Worm (Caenorhabditis elegans) whole organism, L4 larva: ENCODE data around the gene F27B10.1.

Experiments used
- F10B5.3 ChIP-seq: sonication (generic microtip); optimal IDR thresholded peaks from 2 replicates; lab custom pipeline; 2016; ENCODE audit warnings: mild to moderate bottlenecking, missing genetic modification characterization, missing compliant biosample characterization
- F37D6.2 ChIP-seq: sonication (generic microtip); optimal IDR thresholded peaks from 2 replicates; lab custom pipeline; 2016; ENCODE audit warnings: mild to moderate bottlenecking, missing genetic modification characterization, missing compliant biosample characterization
- R02D3.7 ChIP-seq: fragments of 150-350 bp; sonication (generic microtip); optimal IDR thresholded peaks from 3 replicates; lab custom pipeline; 2014; ENCODE audit warnings: missing biosample characterization, missing genetic modification characterization
- Y105C5A.15 ChIP-seq: fragments of 200-800 bp; sonication (Bioruptor generic); IDR thresholded peaks from 2 replicates; pipeline ENCODE4 v1.3.6; 2022; ENCODE audit warnings: missing genetic modification characterization, missing compliant biosample characterization
- Y48G9A.11 ChIP-seq: fragments of 200-800 bp; sonication (Bioruptor generic); IDR thresholded peaks from 2 replicates; pipeline ENCODE4 v1.3.6; 2022; ENCODE audit warnings: missing genetic modification reagents, missing genetic modification characterization, missing compliant biosample characterization
- Y5F2A.4 ChIP-seq: fragments of 200-800 bp; sonication (Bioruptor generic); optimal IDR thresholded peaks from 2 replicates; lab custom pipeline; 2018; ENCODE audit warnings: mild to moderate bottlenecking, missing genetic modification characterization, missing compliant biosample characterization
- Y75B8A.6 ChIP-seq: fragments of 200-800 bp; sonication (Bioruptor generic); IDR thresholded peaks from 2 replicates; pipeline ENCODE4 v1.3.6; 2022; ENCODE audit warnings: missing genetic modification reagents, missing genetic modification characterization, missing compliant biosample characterization
- ZK337.2 ChIP-seq: fragments of 200-800 bp; sonication (Bioruptor generic); IDR thresholded peaks from 2 replicates; pipeline ENCODE4 v1.3.6; 2022; ENCODE audit warnings: missing genetic modification reagents, missing genetic modification characterization, missing compliant biosample characterization
- ZK546.5 ChIP-seq, 2 experiments: sonication (generic microtip); optimal IDR thresholded peaks; 2 replicates each; lab custom pipeline; 2017; ENCODE audit warnings: missing biosample characterization in 2 of 2, missing genetic modification characterization in 2 of 2
- ama-1 ChIP-seq: fragments of 150-350 bp; optimal IDR thresholded peaks from 2 replicates; lab custom pipeline; 2014; ENCODE audit warnings: inconsistent platforms, mixed read lengths
- ceh-20 ChIP-seq: fragments of 200-800 bp; sonication (Bioruptor generic); IDR thresholded peaks from 2 replicates; pipeline ENCODE4 v1.3.6; 2022; ENCODE audit warnings: missing genetic modification reagents, missing genetic modification characterization, missing compliant biosample characterization
- ceh-44 ChIP-seq: fragments of 200-800 bp; sonication (Bioruptor generic); IDR thresholded peaks from 2 replicates; pipeline ENCODE4 v1.3.6; 2022; ENCODE audit warnings: missing genetic modification reagents, missing genetic modification characterization, missing compliant biosample characterization
- daf-12 ChIP-seq: fragments of 150-350 bp; optimal IDR thresholded peaks from 2 replicates; lab custom pipeline; 2014; ENCODE audit warnings: missing biosample characterization, missing genetic modification reagents, missing genetic modification characterization
- daf-16 ChIP-seq, 3 experiments: sonication (generic microtip); optimal IDR thresholded peaks; 2 replicates each; lab custom pipeline; 2016 to 2017; ENCODE audit warnings: missing genetic modification characterization in 3 of 3, missing genetic modification reagents in 3 of 3, mild to moderate bottlenecking in 2 of 3, missing compliant biosample characterization in 2 of 3, missing biosample characterization in 1 of 3, moderate library complexity in 1 of 3
- duxl-1 ChIP-seq: sonication (generic microtip); optimal IDR thresholded peaks from 2 replicates; lab custom pipeline; 2016; ENCODE audit warnings: mild to moderate bottlenecking, missing genetic modification characterization, moderate library complexity, missing compliant biosample characterization; ENCODE audit not compliant: poor library complexity
- dve-1 ChIP-seq: sonication (generic microtip); optimal IDR thresholded peaks from 2 replicates; lab custom pipeline; 2017; ENCODE audit warnings: antibody characterized with exemption, mild to moderate bottlenecking, missing genetic modification characterization, missing compliant biosample characterization; ENCODE audit not compliant: insufficient read depth
- hif-1 ChIP-seq, 2 experiments: sonication (generic microtip); optimal IDR thresholded peaks; 2 replicates each; lab custom pipeline; 2016 to 2017; ENCODE audit warnings: missing compliant biosample characterization in 2 of 2, missing genetic modification characterization in 2 of 2, missing genetic modification reagents in 2 of 2, missing genotype in 2 of 2, mild to moderate bottlenecking in 1 of 2
- hlh-30 ChIP-seq: sonication (generic microtip); optimal IDR thresholded peaks from 2 replicates; lab custom pipeline; 2017; ENCODE audit warnings: antibody characterized with exemption, mild to moderate bottlenecking, missing genetic modification characterization, missing compliant biosample characterization; ENCODE audit not compliant: insufficient read depth
- jun-1 ChIP-seq: fragments of 150-350 bp; optimal IDR thresholded peaks from 2 replicates; lab custom pipeline; 2014; ENCODE audit warnings: missing biosample characterization, missing genetic modification reagents, missing genetic modification characterization
- lim-7 ChIP-seq: fragments of 200-800 bp; sonication (Bioruptor generic); IDR thresholded peaks from 2 replicates; pipeline ENCODE4 v1.3.6; 2022; ENCODE audit warnings: missing genetic modification characterization, missing compliant biosample characterization
- lin-1 ChIP-seq: fragments of 200-800 bp; sonication (Bioruptor generic); IDR thresholded peaks from 2 replicates; pipeline ENCODE4 v1.3.6; 2022; ENCODE audit warnings: missing genetic modification reagents, missing genetic modification characterization, missing compliant biosample characterization
- lin-13 ChIP-seq: fragments of 150-350 bp; optimal IDR thresholded peaks from 2 replicates; lab custom pipeline; 2014; ENCODE audit warnings: missing biosample characterization, missing genetic modification reagents, missing genetic modification characterization
- mxl-2 ChIP-seq: fragments of 200-800 bp; sonication (Bioruptor generic); conservative IDR thresholded peaks from 2 replicates; pipeline ENCODE4 v1.3.6; 2022; ENCODE audit warnings: missing genetic modification reagents, missing genetic modification characterization, missing compliant biosample characterization
- nhr-237 ChIP-seq: sonication (generic microtip); optimal IDR thresholded peaks from 2 replicates; lab custom pipeline; 2017; ENCODE audit warnings: missing biosample characterization, missing genetic modification characterization
- nhr-28 ChIP-seq: fragments of 150-350 bp; optimal IDR thresholded peaks from 2 replicates; lab custom pipeline; 2014; ENCODE audit warnings: missing biosample characterization, missing genetic modification characterization
- nhr-41 ChIP-seq: fragments of 200-800 bp; sonication (Bioruptor generic); IDR thresholded peaks from 2 replicates; pipeline ENCODE4 v1.3.6; 2022; ENCODE audit warnings: missing genetic modification reagents, missing genetic modification characterization, missing compliant biosample characterization
- nhr-76 ChIP-seq: fragments of 150-350 bp; optimal IDR thresholded peaks from 2 replicates; lab custom pipeline; 2014; ENCODE audit warnings: missing biosample characterization, missing genetic modification characterization
- nhr-77 ChIP-seq: fragments of 150-350 bp; optimal IDR thresholded peaks from 2 replicates; lab custom pipeline; 2014; ENCODE audit warnings: missing biosample characterization, missing genetic modification characterization
- pha-4 ChIP-seq, 2 experiments: fragments of 150-350 bp in 1 of 2; fragments of 200-800 bp in 1 of 2; sonication (Bioruptor generic) in 1 of 2; IDR thresholded peaks in 1 of 2; optimal IDR thresholded peaks in 1 of 2; 2 replicates each; pipeline versions ENCODE4 v1.3.6 to Lab custom; 2014 to 2022; ENCODE audit warnings: missing genetic modification characterization in 2 of 2, missing genetic modification reagents in 2 of 2, missing biosample characterization in 1 of 2, missing compliant biosample characterization in 1 of 2
- php-3 ChIP-seq: fragments of 200-800 bp; sonication (Bioruptor generic); IDR thresholded peaks from 2 replicates; pipeline ENCODE4 v1.3.6; 2022; ENCODE audit warnings: missing genetic modification reagents, missing genetic modification characterization, missing compliant biosample characterization
- rbr-2 ChIP-seq: sonication (generic microtip); optimal IDR thresholded peaks from 2 replicates; lab custom pipeline; 2016; ENCODE audit warnings: missing genotype, missing genetic modification characterization, missing compliant biosample characterization
- spr-1 ChIP-seq: sonication (generic microtip); optimal IDR thresholded peaks from 2 replicates; lab custom pipeline; 2016; ENCODE audit warnings: mild to moderate bottlenecking, missing genetic modification characterization, missing compliant biosample characterization
- spr-3 ChIP-seq: fragments of 200-800 bp; sonication (Bioruptor generic); optimal IDR thresholded peaks from 2 replicates; lab custom pipeline; 2018; ENCODE audit warnings: mild to moderate bottlenecking, missing genetic modification characterization, missing compliant biosample characterization
- unc-62 ChIP-seq, 3 experiments: fragments of 150-350 bp in 1 of 3; sonication (generic microtip); optimal IDR thresholded peaks in 2 of 3; peaks in 1 of 3; 1 replicate in 1 of 3; 2 replicates in 2 of 3; lab custom pipeline; 2014 to 2017; ENCODE audit warnings: missing biosample characterization in 3 of 3, missing genetic modification characterization in 3 of 3, missing genetic modification reagents in 3 of 3, missing genotype in 1 of 3
- vab-7 ChIP-seq: fragments of 200-800 bp; sonication (Bioruptor generic); IDR thresholded peaks from 2 replicates; pipeline ENCODE4 v1.3.6; 2022; ENCODE audit warnings: missing genetic modification reagents, missing genetic modification characterization, missing compliant biosample characterization
- zag-1 ChIP-seq: fragments of 150-350 bp; optimal IDR thresholded peaks from 2 replicates; lab custom pipeline; 2014; ENCODE audit warnings: missing biosample characterization, missing genetic modification characterization
- ztf-7 ChIP-seq: fragments of 150-350 bp; optimal IDR thresholded peaks from 2 replicates; lab custom pipeline; 2014; ENCODE audit warnings: missing biosample characterization, missing genetic modification characterization

Gene F27B10.1

DNA sequence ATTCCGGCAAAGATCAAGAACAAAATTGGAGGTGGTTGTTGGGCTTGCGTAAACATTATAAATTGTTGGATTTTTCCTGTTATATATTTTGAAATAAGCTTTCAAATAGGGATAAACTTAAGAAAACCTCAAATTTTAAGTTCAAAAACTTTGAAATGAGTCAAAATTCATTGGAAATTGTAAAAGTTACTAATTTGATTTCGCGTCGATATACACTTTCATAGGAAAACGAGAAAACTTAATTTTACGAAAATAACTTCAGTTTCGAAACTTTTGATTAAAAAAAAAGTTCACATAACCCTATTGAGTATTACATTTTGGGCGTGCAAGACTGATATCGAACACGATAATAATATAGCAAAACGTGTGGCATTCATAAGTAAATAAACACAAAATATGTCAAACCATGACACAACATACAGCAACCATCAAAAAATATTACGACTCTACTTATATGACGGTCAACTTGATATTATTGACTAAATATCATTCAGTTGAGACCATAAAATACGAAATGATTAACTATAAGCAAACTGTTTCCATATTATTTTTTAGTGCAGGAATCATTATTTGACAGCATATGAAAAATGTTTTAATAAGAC is 23.8 kb downstream of the F27B10.1 start:
- TF ChIP-seq nhr-28 (tag; lab: Kevin White, UChicago), result peak; percentile 64
- no peak for TF ChIP-seq lin-13 (GFP tag; lab: Kevin White, UChicago)
- TF ChIP-seq Y105C5A.15 (GFP tag; lab: Robert Waterston, UW), result no peak
- TF ChIP-seq Y5F2A.4 (GFP tag; lab: Kevin White, UChicago), result no peak
- TF ChIP-seq nhr-41 (GFP tag; lab: Robert Waterston, UW), result no peak
- TF ChIP-seq R02D3.7, result no peak
- TF ChIP-seq daf-16 (GFP tag; optimal IDR thresholded peaks at IDR 0.05; lab: Kevin White, UChicago), result no peak
- peak; percentile 88 for TF ChIP-seq daf-16 (tag; optimal IDR thresholded peaks at IDR 0.05; lab: Kevin White, UChicago)
- no peak for TF ChIP-seq ZK546.5 (tag; optimal IDR thresholded peaks at IDR 0.05; lab: Kevin White, UChicago)
- TF ChIP-seq spr-1 (tag; lab: Kevin White, UChicago), result no peak
- TF ChIP-seq ZK337.2, result no peak
- TF ChIP-seq spr-3 (GFP tag; lab: Kevin White, UChicago), result no peak
- TF ChIP-seq F37D6.2, result no peak
- TF ChIP-seq zag-1 (tag; lab: Kevin White, UChicago), result no peak
- TF ChIP-seq duxl-1 (tag; lab: Kevin White, UChicago), result no peak
- TF ChIP-seq rbr-2, result no peak
- TF ChIP-seq daf-12 (tag; lab: Kevin White, UChicago), result no peak
- TF ChIP-seq dve-1 (tag; lab: Kevin White, UChicago), result peak; percentile 24
- no peak for TF ChIP-seq ama-1 (lab: Kevin White, UChicago)
- no peak for TF ChIP-seq ceh-20 (GFP tag; lab: Robert Waterston, UW)
- TF ChIP-seq lim-7 (GFP tag; lab: Robert Waterston, UW), result no peak
- TF ChIP-seq Y75B8A.6 (GFP tag; lab: Robert Waterston, UW), result no peak
- no peak for TF ChIP-seq mxl-2 (GFP tag; lab: Robert Waterston, UW)
- no peak for TF ChIP-seq pha-4 (GFP tag; IDR thresholded peaks at IDR 0.05; lab: Robert Waterston, UW)
- peak; percentile 3 for TF ChIP-seq pha-4 (tag; optimal IDR thresholded peaks at IDR 0.05; lab: Kevin White, UChicago)
- no peak for TF ChIP-seq F10B5.3 (tag; lab: Kevin White, UChicago)
- TF ChIP-seq lin-1 (GFP tag; lab: Robert Waterston, UW), result no peak
- TF ChIP-seq hif-1 (tag; optimal IDR thresholded peaks at IDR 0.05; lab: Kevin White, UChicago), result no peak
- 0 out of 2 replicates have a peak, but pooled peaks have one; percentile 21 for TF ChIP-seq php-3 (GFP tag; lab: Robert Waterston, UW)
- TF ChIP-seq jun-1 (tag; lab: Kevin White, UChicago), result no peak
- no peak for TF ChIP-seq Y48G9A.11
- TF ChIP-seq vab-7 (GFP tag; lab: Robert Waterston, UW), result no peak
- TF ChIP-seq nhr-77, result no peak
- TF ChIP-seq nhr-237, result no peak
- TF ChIP-seq hlh-30 (tag; lab: Kevin White, UChicago), result no peak
- no peak for TF ChIP-seq ztf-7
- TF ChIP-seq, all 104 proteins: peak for 5

DNA sequence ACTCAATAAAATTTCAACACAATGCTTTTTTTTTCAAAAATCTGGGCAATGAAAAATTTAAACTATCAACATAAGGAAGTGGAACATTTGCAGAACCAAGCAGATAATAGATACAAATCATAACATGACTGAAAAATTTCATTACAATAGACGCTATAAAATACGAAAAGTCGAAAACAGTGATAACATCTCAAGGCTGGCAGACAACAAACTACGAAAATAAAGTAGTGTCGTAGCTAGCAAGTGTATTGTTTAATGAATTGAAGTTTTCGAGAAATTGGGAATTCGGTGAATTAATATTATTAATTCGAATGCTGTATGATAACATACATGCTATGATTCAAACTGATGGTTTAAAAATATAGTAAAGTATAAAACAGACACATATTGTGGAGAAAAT is 24.4 kb downstream of the F27B10.1 start:
- TF ChIP-seq nhr-28 (tag; lab: Kevin White, UChicago) (peak; percentile 92), ceh-44 (no peak), nhr-76 (tag; lab: Kevin White, UChicago) (no peak), daf-12 (tag; lab: Kevin White, UChicago) (no peak), unc-62 (GFP tag; optimal IDR thresholded peaks at IDR 0.05 in 1 of 2; lab: Kevin White, UChicago) (peak in 1 of 2 experiments; percentile 39), unc-62 (tag; optimal IDR thresholded peaks at IDR 0.05; lab: Kevin White, UChicago) (no peak), Y5F2A.4 (GFP tag; lab: Kevin White, UChicago) (no peak)
